Worm (Caenorhabditis elegans) whole organism, L4/young adult: ENCODE results near the gene F19F10.14.

Experiments
- W03F9.2 ChIP-seq: fragments of 150-350 bp; optimal IDR thresholded peaks from 2 replicates; lab custom pipeline; 2014; ENCODE audit warnings: missing biosample characterization, missing genetic modification characterization
- dao-5 ChIP-seq: sonication (generic microtip); optimal IDR thresholded peaks from 2 replicates; lab custom pipeline; 2016; ENCODE audit warnings: missing genotype, missing genetic modification characterization, moderate library complexity, missing compliant biosample characterization
- him-1 ChIP-seq: sonication (generic microtip); optimal IDR thresholded peaks from 2 replicates; lab custom pipeline; 2016; ENCODE audit warnings: missing genotype, missing genetic modification reagents, missing genetic modification characterization, missing compliant biosample characterization

DNA sequence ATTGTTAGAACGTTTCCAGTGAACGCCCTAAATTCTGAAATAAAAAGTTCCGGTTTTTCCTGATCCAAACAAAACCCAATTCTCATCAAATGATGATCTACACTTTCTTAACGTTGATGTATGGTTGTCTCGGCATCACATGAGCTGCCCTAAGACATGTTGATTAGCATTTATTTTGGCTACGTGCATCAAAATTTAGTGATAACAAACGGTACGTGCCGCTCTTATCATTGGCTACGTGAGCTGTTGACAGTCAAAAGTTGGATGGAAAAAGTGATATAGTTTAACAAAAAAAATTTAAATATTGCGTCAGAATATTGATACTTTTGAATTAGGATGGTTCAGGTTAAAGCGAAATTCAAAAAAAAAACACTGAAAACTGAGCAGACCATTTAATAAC is 22.8 kb downstream of the F19F10.14 start:
- TF ChIP-seq W03F9.2 (no peak), him-1 (tag; lab: Kevin White, UChicago) (no peak), dao-5 (no peak)
